Worm (Caenorhabditis elegans) whole organism, L1 larva: ENCODE measurements around the gene F01D4.8.

Experiments
- C04F5.9 ChIP-seq: sonication (generic microtip); optimal IDR thresholded peaks from 2 replicates; lab custom pipeline; 2016; ENCODE audit warnings: missing genetic modification characterization, missing compliant biosample characterization
- C16A3.4 ChIP-seq: fragments of 150-350 bp; optimal IDR thresholded peaks from 2 replicates; lab custom pipeline; 2014; ENCODE audit warnings: missing biosample characterization, missing genetic modification characterization
- F16B12.6 ChIP-seq: fragments of 150-350 bp; optimal IDR thresholded peaks from 2 replicates; lab custom pipeline; 2014; ENCODE audit warnings: missing biosample characterization, missing genetic modification characterization
- aly-2 ChIP-seq: fragments of 150-350 bp; optimal IDR thresholded peaks from 2 replicates; lab custom pipeline; 2014; ENCODE audit warnings: missing biosample characterization, missing genetic modification characterization
- ama-1 ChIP-seq: fragments of 150-350 bp; optimal IDR thresholded peaks from 2 replicates; lab custom pipeline; 2014
- blmp-1 ChIP-seq: fragments of 150-350 bp; optimal IDR thresholded peaks from 2 replicates; lab custom pipeline; 2014; ENCODE audit warnings: missing biosample characterization, missing genetic modification characterization
- ceh-63 ChIP-seq: fragments of 200-800 bp; sonication (Bioruptor generic); optimal IDR thresholded peaks from 2 replicates; lab custom pipeline; 2018; ENCODE audit warnings: mild to moderate bottlenecking, missing genetic modification characterization, missing compliant biosample characterization
- ceh-82 ChIP-seq, 3 experiments: fragments of 150-350 bp in 1 of 3; sonication (generic microtip) in 2 of 3; optimal IDR thresholded peaks; 2 replicates each; lab custom pipeline; 2014 to 2017; ENCODE audit warnings: missing biosample characterization in 3 of 3, missing genetic modification characterization in 3 of 3
- ceh-88 ChIP-seq: fragments of 200-800 bp; sonication (Bioruptor generic); IDR thresholded peaks from 2 replicates; pipeline ENCODE4 v1.3.6; 2022; ENCODE audit warnings: missing genetic modification characterization, missing compliant biosample characterization
- dsc-1 ChIP-seq: sonication (generic microtip); optimal IDR thresholded peaks from 2 replicates; lab custom pipeline; 2016; ENCODE audit warnings: mild to moderate bottlenecking, missing genetic modification characterization, missing compliant biosample characterization
- efl-3 ChIP-seq: fragments of 200-800 bp; sonication (Bioruptor generic); optimal IDR thresholded peaks from 2 replicates; lab custom pipeline; 2018; ENCODE audit warnings: mild to moderate bottlenecking, missing genetic modification characterization, missing compliant biosample characterization
- egl-27 ChIP-seq, 2 experiments: fragments of 150-350 bp in 1 of 2; sonication (generic microtip); optimal IDR thresholded peaks; 3 replicates each; lab custom pipeline; 2017 to 2018; ENCODE audit warnings: missing biosample characterization in 2 of 2, missing genetic modification characterization in 2 of 2, missing genetic modification reagents in 2 of 2
- elt-2 ChIP-seq: sonication (generic microtip); optimal IDR thresholded peaks from 2 replicates; lab custom pipeline; 2016; ENCODE audit warnings: missing genetic modification characterization, mild to moderate bottlenecking, inconsistent platforms, missing compliant biosample characterization, missing genetic modification reagents
- ets-5 ChIP-seq: fragments of 200-800 bp; sonication (Bioruptor generic); IDR thresholded peaks from 2 replicates; pipeline ENCODE4 v1.3.6; 2022; ENCODE audit warnings: missing genetic modification characterization, missing compliant biosample characterization
- fkh-10 ChIP-seq: sonication (generic microtip); optimal IDR thresholded peaks from 2 replicates; lab custom pipeline; 2017; ENCODE audit warnings: missing biosample characterization, missing genetic modification reagents, missing genetic modification characterization
- fkh-8 ChIP-seq: sonication (generic microtip); optimal IDR thresholded peaks from 2 replicates; lab custom pipeline; 2016; ENCODE audit warnings: mild to moderate bottlenecking, missing genetic modification characterization, missing compliant biosample characterization
- grh-1 ChIP-seq: fragments of 200-800 bp; sonication (Bioruptor generic); IDR thresholded peaks from 2 replicates; pipeline ENCODE4 v1.3.6; 2022; ENCODE audit warnings: missing genetic modification reagents, missing genetic modification characterization, missing compliant biosample characterization
- irx-1 ChIP-seq: sonication (generic microtip); optimal IDR thresholded peaks from 2 replicates; lab custom pipeline; 2016; ENCODE audit warnings: missing genetic modification characterization, missing compliant biosample characterization
- isw-1 ChIP-seq: fragments of 200-800 bp; sonication (Bioruptor generic); IDR thresholded peaks from 2 replicates; pipeline ENCODE4 v1.3.6; 2022; ENCODE audit warnings: missing genetic modification characterization, missing compliant biosample characterization
- jun-1 ChIP-seq: fragments of 150-350 bp; optimal IDR thresholded peaks from 2 replicates; lab custom pipeline; 2014; ENCODE audit warnings: missing biosample characterization, missing genetic modification reagents, missing genetic modification characterization
- lin-14 ChIP-seq: fragments of 200-800 bp; sonication (Bioruptor generic); optimal IDR thresholded peaks from 2 replicates; lab custom pipeline; 2018; ENCODE audit warnings: mild to moderate bottlenecking, missing genetic modification characterization, moderate library complexity, missing compliant biosample characterization
- lin-15B ChIP-seq: fragments of 150-350 bp; sonication (generic microtip); optimal IDR thresholded peaks from 3 replicates; lab custom pipeline; 2014; ENCODE audit warnings: missing biosample characterization, missing genetic modification characterization
- lin-35 ChIP-seq, 2 experiments: fragments of 150-350 bp; optimal IDR thresholded peaks; 2 replicates each; lab custom pipeline; 2014; ENCODE audit warnings: missing biosample characterization in 2 of 2, missing genetic modification characterization in 2 of 2, missing genetic modification reagents in 2 of 2
- lin-39 ChIP-seq: fragments of 150-350 bp; optimal IDR thresholded peaks from 2 replicates; lab custom pipeline; 2014; ENCODE audit warnings: missing biosample characterization, missing genetic modification reagents, missing genetic modification characterization
- lir-3 ChIP-seq: sonication (generic microtip); optimal IDR thresholded peaks from 2 replicates; lab custom pipeline; 2016; ENCODE audit warnings: mild to moderate bottlenecking, missing genetic modification characterization, moderate library complexity, missing compliant biosample characterization; ENCODE audit not compliant: poor library complexity
- mab-9 ChIP-seq: fragments of 200-800 bp; sonication (Bioruptor generic); IDR thresholded peaks from 2 replicates; pipeline ENCODE4 v1.3.6; 2022; ENCODE audit warnings: missing genetic modification reagents, missing genetic modification characterization, missing compliant biosample characterization
- mep-1 ChIP-seq: fragments of 150-350 bp; optimal IDR thresholded peaks from 2 replicates; lab custom pipeline; 2014; ENCODE audit warnings: missing biosample characterization, missing genetic modification characterization
- nhr-19 ChIP-seq: fragments of 200-800 bp; sonication (Bioruptor generic); conservative IDR thresholded peaks from 2 replicates; pipeline ENCODE4 v1.3.6; 2022; ENCODE audit warnings: missing genetic modification characterization, missing compliant biosample characterization
- nhr-20 ChIP-seq: sonication (generic microtip); optimal IDR thresholded peaks from 2 replicates; lab custom pipeline; 2016; ENCODE audit warnings: mild to moderate bottlenecking, missing genetic modification characterization, missing compliant biosample characterization
- nhr-237 ChIP-seq: fragments of 150-350 bp; optimal IDR thresholded peaks from 2 replicates; lab custom pipeline; 2014; ENCODE audit warnings: missing biosample characterization, missing genetic modification characterization
- nhr-28 ChIP-seq: fragments of 150-350 bp; optimal IDR thresholded peaks from 2 replicates; lab custom pipeline; 2014; ENCODE audit warnings: missing biosample characterization, missing genetic modification characterization
- nhr-47 ChIP-seq: sonication (generic microtip); optimal IDR thresholded peaks from 2 replicates; lab custom pipeline; 2016; ENCODE audit warnings: mild to moderate bottlenecking, missing genetic modification characterization, moderate library complexity, missing compliant biosample characterization
- nhr-71 ChIP-seq: sonication (generic microtip); optimal IDR thresholded peaks from 2 replicates; lab custom pipeline; 2016; ENCODE audit warnings: mild to moderate bottlenecking, missing genetic modification characterization, moderate library complexity, missing compliant biosample characterization
- nhr-77 ChIP-seq: fragments of 150-350 bp; optimal IDR thresholded peaks from 2 replicates; lab custom pipeline; 2014; ENCODE audit warnings: missing biosample characterization, missing genetic modification characterization
- nhr-84 ChIP-seq: sonication (generic microtip); optimal IDR thresholded peaks from 2 replicates; lab custom pipeline; 2017; ENCODE audit warnings: missing biosample characterization, missing genetic modification characterization
- nhr-90 ChIP-seq: sonication (generic microtip); optimal IDR thresholded peaks from 2 replicates; lab custom pipeline; 2016; ENCODE audit warnings: mild to moderate bottlenecking, missing genetic modification characterization, missing compliant biosample characterization; ENCODE audit not compliant: poor library complexity
- pqm-1 ChIP-seq: sonication (generic microtip); optimal IDR thresholded peaks from 3 replicates; lab custom pipeline; 2017; ENCODE audit warnings: missing biosample characterization, missing genetic modification characterization
- sox-4 ChIP-seq: sonication (generic microtip); optimal IDR thresholded peaks from 2 replicates; lab custom pipeline; 2016; ENCODE audit warnings: missing genetic modification characterization, missing compliant biosample characterization
- sptf-1 ChIP-seq: fragments of 150-350 bp; optimal IDR thresholded peaks from 2 replicates; lab custom pipeline; 2014; ENCODE audit warnings: missing biosample characterization, missing genetic modification characterization
- swsn-7 ChIP-seq: sonication (generic microtip); optimal IDR thresholded peaks from 2 replicates; lab custom pipeline; 2016; ENCODE audit warnings: missing genetic modification characterization, missing compliant biosample characterization
- tbx-2 ChIP-seq: sonication (generic microtip); optimal IDR thresholded peaks from 2 replicates; lab custom pipeline; 2016; ENCODE audit warnings: missing genetic modification characterization, missing compliant biosample characterization
- tlp-1 ChIP-seq: fragments of 150-350 bp; optimal IDR thresholded peaks from 2 replicates; lab custom pipeline; 2014; ENCODE audit warnings: missing biosample characterization, missing genetic modification characterization
- unc-130 ChIP-seq: fragments of 150-350 bp; optimal IDR thresholded peaks from 2 replicates; lab custom pipeline; 2017; ENCODE audit warnings: missing biosample characterization, missing genetic modification characterization, inconsistent platforms
- unc-62 ChIP-seq: fragments of 150-350 bp; optimal IDR thresholded peaks from 2 replicates; lab custom pipeline; 2014; ENCODE audit warnings: missing biosample characterization, missing genetic modification reagents, missing genetic modification characterization
- unc-86 ChIP-seq: sonication (generic microtip); optimal IDR thresholded peaks from 2 replicates; lab custom pipeline; 2016; ENCODE audit warnings: missing genetic modification characterization, missing compliant biosample characterization
- xbp-1 ChIP-seq: sonication (generic microtip); optimal IDR thresholded peaks from 2 replicates; lab custom pipeline; 2016; ENCODE audit warnings: missing genetic modification characterization, missing compliant biosample characterization
- zag-1 ChIP-seq: fragments of 150-350 bp; optimal IDR thresholded peaks from 2 replicates; lab custom pipeline; 2014; ENCODE audit warnings: missing biosample characterization, missing genetic modification characterization
- zip-4 ChIP-seq: fragments of 200-800 bp; sonication (Bioruptor generic); optimal IDR thresholded peaks from 2 replicates; lab custom pipeline; 2018; ENCODE audit warnings: mild to moderate bottlenecking, missing genetic modification characterization, moderate library complexity, missing compliant biosample characterization
- ztf-11 ChIP-seq, 2 experiments: sonication (generic microtip); optimal IDR thresholded peaks; 2 replicates each; lab custom pipeline; 2016 to 2017; ENCODE audit warnings: missing genetic modification characterization in 2 of 2, missing biosample characterization in 1 of 2, missing compliant biosample characterization in 1 of 2

Gene F01D4.8

ce11 chrIV:10409377-10409776, 43.5 kb downstream of the F01D4.8 start, which contains the start of gene rfk-1:
Gene rfk-1, minus strand, starts transcription at chrIV:10409477.
- TF ChIP-seq mep-1 (tag; lab: Kevin White, UChicago) (no peak), blmp-1 (tag; lab: Kevin White, UChicago) (no peak), lin-39 (no peak), unc-62 (GFP tag; lab: Kevin White, UChicago) (no peak), C16A3.4 (no peak), pqm-1 (no peak), sox-4 (tag; lab: Kevin White, UChicago) (no peak), unc-86 (tag; lab: Kevin White, UChicago) (no peak), nhr-90 (tag; lab: Kevin White, UChicago) (no peak)

DNA sequence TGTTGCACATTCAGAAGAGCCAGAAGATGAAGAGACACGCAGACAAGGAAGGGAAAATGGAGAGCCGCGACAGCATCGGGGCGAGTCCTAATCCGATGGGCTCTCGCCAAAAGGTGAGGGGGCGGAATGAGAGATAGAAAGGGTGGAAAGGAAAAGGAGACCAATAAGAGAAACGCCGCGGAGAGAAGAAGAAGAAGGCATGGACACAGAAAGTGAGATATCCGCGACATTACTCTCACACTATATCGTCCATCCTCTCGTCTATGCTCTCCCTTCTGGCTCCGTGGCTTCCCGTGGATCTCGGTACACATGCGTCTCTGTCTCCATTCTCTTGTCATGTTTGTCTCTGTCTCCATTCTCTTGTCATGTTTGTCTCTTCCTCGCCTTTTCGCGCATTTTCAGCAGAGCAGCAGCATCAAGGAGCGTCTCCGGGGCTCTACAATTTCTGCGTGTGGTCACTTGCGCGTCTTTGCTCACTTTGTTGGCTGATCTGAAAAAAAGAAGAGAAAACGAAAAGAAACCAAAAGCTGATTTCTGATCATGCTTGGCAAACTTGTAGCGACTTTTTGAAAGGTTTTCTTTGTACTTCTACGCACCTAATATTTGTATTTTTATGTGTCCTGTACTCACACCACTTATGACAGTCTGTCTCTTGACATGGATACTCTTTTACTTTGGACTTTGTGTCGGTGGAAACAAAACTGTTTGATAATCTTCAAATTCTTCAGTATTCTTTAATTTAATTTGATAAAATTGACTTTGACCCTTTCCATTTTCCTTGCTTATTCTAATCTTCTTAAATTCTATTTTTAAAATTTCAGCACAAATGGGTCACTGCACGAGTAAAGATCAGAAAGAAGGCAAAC, 49.5 kb downstream of the F01D4.8 start, which contains the start of gene gpa-7:
gpa-7 (plus strand) TSS at position 816 of the 866 bp plus-strand sequence.
- peak in 1 of 2 experiments; percentile 42 for TF ChIP-seq lin-35 (GFP tag; optimal IDR thresholded peaks at IDR 0.05; lab: Kevin White, UChicago)
- peak; percentile 93 for TF ChIP-seq fkh-10 (GFP tag; lab: Kevin White, UChicago)
- peak; percentile 81 for TF ChIP-seq nhr-47 (tag; lab: Kevin White, UChicago)
- TF ChIP-seq ama-1 (lab: Kevin White, UChicago): no peak
- no peak for TF ChIP-seq grh-1
- TF ChIP-seq ets-5: no peak
- no peak for TF ChIP-seq elt-2 (tag; lab: Kevin White, UChicago)
- no peak for TF ChIP-seq ceh-88 (GFP tag; lab: Robert Waterston, UW)
- peak; percentile 74 for TF ChIP-seq dsc-1 (tag; lab: Kevin White, UChicago)
- TF ChIP-seq lin-15B (tag; lab: Kevin White, UChicago): no peak
- TF ChIP-seq fkh-8 (tag; lab: Kevin White, UChicago): peak; percentile 88
- TF ChIP-seq nhr-84 (tag; lab: Kevin White, UChicago): no peak
- TF ChIP-seq nhr-19 (GFP tag; lab: Robert Waterston, UW): peak; percentile 39
- TF ChIP-seq isw-1 (GFP tag; lab: Robert Waterston, UW): peak; percentile 61
- TF ChIP-seq zag-1 (tag; lab: Kevin White, UChicago): peak; percentile 76
- TF ChIP-seq C04F5.9: no peak
- TF ChIP-seq egl-27 (tag; optimal IDR thresholded peaks at IDR 0.05; lab: Kevin White, UChicago): peak in 1 of 2 experiments; percentile 39
- peak; percentile 28 for TF ChIP-seq irx-1 (tag; lab: Kevin White, UChicago)
- peak in 2 of 3 experiments; percentile 54 to 65 for TF ChIP-seq ceh-82 (tag; optimal IDR thresholded peaks at IDR 0.05; lab: Kevin White, UChicago)
- no peak for TF ChIP-seq efl-3 (GFP tag; lab: Kevin White, UChicago)
- TF ChIP-seq nhr-71 (tag; lab: Kevin White, UChicago): peak; percentile 86
- TF ChIP-seq nhr-77 (tag; lab: Kevin White, UChicago): peak; percentile 50
- no peak for TF ChIP-seq lir-3
- no peak for TF ChIP-seq ceh-63
- peak; percentile 89 for TF ChIP-seq blmp-1 (tag; lab: Kevin White, UChicago)
- no peak for TF ChIP-seq mab-9
- TF ChIP-seq tlp-1 (tag; lab: Kevin White, UChicago): no peak
- peak; percentile 49 for TF ChIP-seq jun-1 (tag; lab: Kevin White, UChicago)
- TF ChIP-seq nhr-28: no peak
- peak in 1 of 2 experiments; percentile 37 for TF ChIP-seq ztf-11 (tag; optimal IDR thresholded peaks at IDR 0.05; lab: Kevin White, UChicago)
- TF ChIP-seq nhr-237 (tag; lab: Kevin White, UChicago): no peak
- no peak for TF ChIP-seq unc-130 (tag; lab: Kevin White, UChicago)
- no peak for TF ChIP-seq zip-4 (GFP tag; lab: Kevin White, UChicago)
- peak; percentile 57 for TF ChIP-seq nhr-20 (tag; lab: Kevin White, UChicago)
- TF ChIP-seq tbx-2: peak; percentile 86
- peak; percentile 96 for TF ChIP-seq lin-14
- no peak for TF ChIP-seq unc-62 (GFP tag; lab: Kevin White, UChicago)
- TF ChIP-seq sox-4 (tag; lab: Kevin White, UChicago): no peak
- peak; percentile 76 for TF ChIP-seq swsn-7 (tag; lab: Kevin White, UChicago)
- TF ChIP-seq aly-2 (tag; lab: Kevin White, UChicago): no peak
- no peak for TF ChIP-seq sptf-1 (tag; lab: Kevin White, UChicago)
- TF ChIP-seq F16B12.6 (tag; lab: Kevin White, UChicago): no peak
- peak; percentile 46 for TF ChIP-seq xbp-1 (tag; lab: Kevin White, UChicago)
- TF ChIP-seq unc-86 (tag; lab: Kevin White, UChicago): peak; percentile 84
